Fruit fly (Drosophila melanogaster) whole organism, embryonic: Measurements from ENCODE around the gene yellow-b.

Source experiments
- ATbp ChIP-seq: fragments of 200-800 bp; sonication (Bioruptor generic); optimal IDR thresholded peaks from 2 replicates; lab custom pipeline; 2017; ENCODE audit warnings: missing biosample characterization, mild to moderate bottlenecking, missing genetic modification characterization, missing genetic modification reagents
- Bteb2 ChIP-seq: fragments of 200-800 bp; sonication (Bioruptor generic); optimal IDR thresholded peaks from 2 replicates; lab custom pipeline; 2016; ENCODE audit warnings: missing biosample characterization, missing genetic modification characterization
- CG10321 ChIP-seq: fragments of 200-800 bp; sonication (Bioruptor generic); IDR thresholded peaks from 2 replicates; pipeline ENCODE4 v1.3.6; 2022; ENCODE audit warnings: missing biosample characterization, missing genetic modification characterization
- CG10543 ChIP-seq: fragments of 200-800 bp; sonication (Bioruptor generic); optimal IDR thresholded peaks from 3 replicates; lab custom pipeline; 2017; ENCODE audit warnings: missing biosample characterization, mild to moderate bottlenecking, missing genetic modification characterization, moderate library complexity
- CG12155 ChIP-seq: fragments of 200-800 bp; sonication (Bioruptor generic); optimal IDR thresholded peaks from 3 replicates; lab custom pipeline; 2016; ENCODE audit warnings: missing biosample characterization, missing genetic modification characterization
- CG12769 ChIP-seq: fragments of 200-800 bp; sonication (Bioruptor generic); optimal IDR thresholded peaks from 2 replicates; lab custom pipeline; 2019; ENCODE audit warnings: missing biosample characterization, mild to moderate bottlenecking, missing genetic modification characterization, moderate library complexity
- CG13424 ChIP-seq: fragments of 200-800 bp; sonication (Bioruptor generic); optimal IDR thresholded peaks from 2 replicates; lab custom pipeline; 2019; ENCODE audit warnings: missing biosample characterization, mild to moderate bottlenecking, missing genetic modification characterization, moderate library complexity
- CG1792 ChIP-seq: fragments of 200-800 bp; sonication (Bioruptor generic); optimal IDR thresholded peaks from 2 replicates; lab custom pipeline; 2016; ENCODE audit warnings: missing biosample characterization, missing genetic modification characterization
- CG2116 ChIP-seq: fragments of 200-800 bp; sonication (Bioruptor generic); optimal IDR thresholded peaks from 3 replicates; lab custom pipeline; 2018; ENCODE audit warnings: missing biosample characterization, mild to moderate bottlenecking, missing genetic modification characterization
- CG2889 ChIP-seq: fragments of 200-800 bp; sonication (Bioruptor generic); IDR thresholded peaks from 3 replicates; pipeline ENCODE4 v1.3.6; 2022; ENCODE audit warnings: missing biosample characterization, missing genetic modification characterization
- CG30431 ChIP-seq: fragments of 200-800 bp; sonication (Bioruptor generic); optimal IDR thresholded peaks from 2 replicates; lab custom pipeline; 2017; ENCODE audit warnings: missing biosample characterization, missing genetic modification characterization
- CG31224 ChIP-seq: fragments of 200-800 bp; sonication (Bioruptor generic); IDR thresholded peaks from 2 replicates; pipeline ENCODE4 v1.3.6; 2022; ENCODE audit warnings: missing biosample characterization, missing genetic modification characterization
- CG3281 ChIP-seq: fragments of 200-800 bp; sonication (Bioruptor generic); optimal IDR thresholded peaks from 3 replicates; lab custom pipeline; 2017; ENCODE audit warnings: missing biosample characterization, mild to moderate bottlenecking, missing genetic modification characterization
- CG4854 ChIP-seq: fragments of 200-800 bp; sonication (Bioruptor generic); optimal IDR thresholded peaks from 2 replicates; lab custom pipeline; 2016; ENCODE audit warnings: missing biosample characterization, missing genetic modification characterization, inconsistent platforms
- CG5245 ChIP-seq: fragments of 200-800 bp; sonication (Bioruptor generic); optimal IDR thresholded peaks from 3 replicates; lab custom pipeline; 2016; ENCODE audit warnings: missing biosample characterization, missing genetic modification characterization
- CG6683 ChIP-seq: fragments of 200-800 bp; sonication (Bioruptor generic); optimal IDR thresholded peaks from 2 replicates; lab custom pipeline; 2017; ENCODE audit warnings: missing biosample characterization, mild to moderate bottlenecking, missing genetic modification characterization, missing genetic modification reagents
- CG6791 ChIP-seq: fragments of 200-800 bp; sonication (Bioruptor generic); IDR thresholded peaks from 3 replicates; pipeline ENCODE4 v1.3.6; 2022; ENCODE audit warnings: missing biosample characterization, missing genetic modification characterization; ENCODE audit not compliant: partially characterized antibody
- CG7786 ChIP-seq: fragments of 200-800 bp; sonication (Bioruptor generic); optimal IDR thresholded peaks from 2 replicates; lab custom pipeline; 2016; ENCODE audit warnings: missing biosample characterization, missing genetic modification characterization
- D19A ChIP-seq: fragments of 200-800 bp; optimal IDR thresholded peaks from 3 replicates; lab custom pipeline; 2019; ENCODE audit warnings: missing biosample characterization, mild to moderate bottlenecking, missing genetic modification characterization, moderate library complexity
- Dad ChIP-seq: fragments of 200-800 bp; sonication (Bioruptor generic); optimal IDR thresholded peaks from 3 replicates; lab custom pipeline; 2016; ENCODE audit warnings: missing biosample characterization, missing genetic modification characterization
- Deaf1 ChIP-seq: fragments of 200-800 bp; optimal IDR thresholded peaks from 3 replicates; lab custom pipeline; 2019; ENCODE audit warnings: missing biosample characterization, mild to moderate bottlenecking, missing genetic modification characterization, moderate library complexity
- Ets65A ChIP-seq: fragments of 200-800 bp; sonication (Bioruptor generic); peaks from one replicate; lab custom pipeline; 2016; ENCODE audit warnings: missing biosample characterization, missing genetic modification characterization
- Fer3 ChIP-seq: fragments of 200-800 bp; sonication (Bioruptor generic); optimal IDR thresholded peaks from 2 replicates; lab custom pipeline; 2018; ENCODE audit warnings: missing biosample characterization, mild to moderate bottlenecking, missing genetic modification characterization, moderate library complexity
- HLH54F ChIP-seq: fragments of 200-800 bp; sonication (Bioruptor generic); optimal IDR thresholded peaks from 3 replicates; lab custom pipeline; 2016; ENCODE audit warnings: missing biosample characterization, missing genetic modification characterization
- Lim3 ChIP-seq: fragments of 200-800 bp; sonication (Bioruptor generic); IDR thresholded peaks from 2 replicates; pipeline ENCODE4 v1.3.6; 2022; ENCODE audit warnings: missing biosample characterization, missing genetic modification characterization
- Med ChIP-seq: fragments of 200-800 bp; sonication (Bioruptor generic); peaks from one replicate; lab custom pipeline; 2016; ENCODE audit warnings: missing biosample characterization, missing genetic modification characterization, mild to moderate bottlenecking, inconsistent platforms, moderate library complexity
- Mrtf ChIP-seq: fragments of 200-800 bp; sonication (Bioruptor generic); IDR thresholded peaks from 3 replicates; pipeline ENCODE4 v1.3.6; 2022; ENCODE audit warnings: missing biosample characterization, missing genetic modification characterization
- Nf-YB ChIP-seq: fragments of 200-800 bp; sonication (Bioruptor generic); optimal IDR thresholded peaks from 3 replicates; lab custom pipeline; 2019; ENCODE audit warnings: missing biosample characterization, mild to moderate bottlenecking, missing genetic modification characterization, moderate library complexity
- Pdp1 ChIP-seq, 2 experiments: fragments of 200-800 bp; sonication (Bioruptor generic); optimal IDR thresholded peaks; 3 replicates each; lab custom pipeline; 2016; ENCODE audit warnings: missing biosample characterization in 2 of 2, missing genetic modification characterization in 2 of 2, mild to moderate bottlenecking in 1 of 2, moderate library complexity in 1 of 2
- Sox100B ChIP-seq: fragments of 200-800 bp; sonication (Bioruptor generic); optimal IDR thresholded peaks from 3 replicates; lab custom pipeline; 2018; ENCODE audit warnings: missing biosample characterization, mild to moderate bottlenecking, missing genetic modification characterization
- Sry-β ChIP-seq: fragments of 200-800 bp; sonication (Bioruptor generic); optimal IDR thresholded peaks from 2 replicates; lab custom pipeline; 2018; ENCODE audit warnings: missing biosample characterization, mild to moderate bottlenecking, missing genetic modification characterization, moderate library complexity
- TFAM ChIP-seq: fragments of 200-800 bp; sonication (Bioruptor generic); optimal IDR thresholded peaks from 2 replicates; lab custom pipeline; 2017; ENCODE audit warnings: missing biosample characterization, missing genetic modification characterization, inconsistent platforms
- Trl ChIP-seq, 3 experiments: fragments of >200 bp in 2 of 3; fragments of 200-800 bp in 1 of 3; sonication (Bioruptor generic) in 1 of 3; optimal IDR thresholded peaks; 2 replicates in 1 of 3; 3 replicates in 2 of 3; lab custom pipeline; 2016 to 2017; ENCODE audit warnings: missing biosample characterization in 1 of 3, missing genetic modification characterization in 1 of 3
- ab ChIP-seq: fragments of 200-800 bp; sonication (Bioruptor generic); optimal IDR thresholded peaks from 2 replicates; lab custom pipeline; 2016; ENCODE audit warnings: missing biosample characterization, missing genetic modification characterization
- ato ChIP-seq: fragments of 200-800 bp; sonication (Bioruptor generic); IDR thresholded peaks from 2 replicates; pipeline ENCODE4 v1.3.6; 2022; ENCODE audit warnings: missing biosample characterization, missing genetic modification characterization; ENCODE audit not compliant: partially characterized antibody
- bigmax ChIP-seq: fragments of 200-800 bp; sonication (Bioruptor generic); optimal IDR thresholded peaks from 2 replicates; lab custom pipeline; 2018; ENCODE audit warnings: missing biosample characterization, mild to moderate bottlenecking, missing genetic modification characterization
- cg ChIP-seq: fragments of 200-800 bp; sonication (Bioruptor generic); optimal IDR thresholded peaks from 3 replicates; lab custom pipeline; 2019; ENCODE audit warnings: missing biosample characterization, mild to moderate bottlenecking, missing genetic modification characterization, moderate library complexity
- fru ChIP-seq: fragments of >200 bp; optimal IDR thresholded peaks from 2 replicates; lab custom pipeline; 2017
- gsb ChIP-seq: fragments of 200-800 bp; sonication (Bioruptor generic); IDR thresholded peaks from 2 replicates; pipeline ENCODE4 v1.3.6; 2022; ENCODE audit warnings: missing biosample characterization, missing genetic modification characterization
- ham ChIP-seq: fragments of 200-800 bp; sonication (Bioruptor generic); IDR thresholded peaks from 2 replicates; pipeline ENCODE4 v1.3.6; 2022; ENCODE audit warnings: missing biosample characterization, missing genetic modification characterization
- knrl ChIP-seq: fragments of 200-800 bp; sonication (Bioruptor generic); IDR thresholded peaks from 3 replicates; pipeline ENCODE4 v1.3.6; 2022; ENCODE audit warnings: missing biosample characterization, missing genetic modification characterization; ENCODE audit not compliant: partially characterized antibody
- lab ChIP-seq: fragments of 200-800 bp; sonication (Bioruptor generic); optimal IDR thresholded peaks from 3 replicates; lab custom pipeline; 2017; ENCODE audit warnings: missing biosample characterization, missing genetic modification characterization, mild to moderate bottlenecking, moderate library complexity, missing genetic modification reagents
- p53 ChIP-seq: fragments of 200-800 bp; sonication (Bioruptor generic); optimal IDR thresholded peaks from 2 replicates; lab custom pipeline; 2016; ENCODE audit warnings: missing biosample characterization, missing genetic modification characterization
- sd ChIP-seq: fragments of 200-800 bp; sonication (Bioruptor generic); optimal IDR thresholded peaks from 3 replicates; lab custom pipeline; 2018; ENCODE audit warnings: missing biosample characterization, mild to moderate bottlenecking, missing genetic modification characterization, moderate library complexity
- slbo ChIP-seq: fragments of 200-800 bp; sonication (Bioruptor generic); IDR thresholded peaks from 2 replicates; pipeline ENCODE4 v1.3.6; 2022; ENCODE audit warnings: missing biosample characterization, missing genetic modification characterization
- so ChIP-seq: fragments of 200-800 bp; sonication (Bioruptor generic); IDR thresholded peaks from 3 replicates; pipeline ENCODE4 v1.3.6; 2022; ENCODE audit warnings: missing biosample characterization, missing genetic modification characterization
- sr ChIP-seq: fragments of 200-800 bp; sonication (Bioruptor generic); IDR thresholded peaks from 3 replicates; pipeline ENCODE4 v1.3.6; 2022; ENCODE audit warnings: missing biosample characterization, missing genetic modification characterization
- tap ChIP-seq: fragments of 200-800 bp; optimal IDR thresholded peaks from 3 replicates; lab custom pipeline; 2019; ENCODE audit warnings: missing biosample characterization, mild to moderate bottlenecking, missing genetic modification characterization, moderate library complexity
- trem ChIP-seq: fragments of 200-800 bp; optimal IDR thresholded peaks from 3 replicates; lab custom pipeline; 2019; ENCODE audit warnings: missing biosample characterization, mild to moderate bottlenecking, missing genetic modification characterization, moderate library complexity
- twi ChIP-seq: fragments of 200-800 bp; optimal IDR thresholded peaks from 2 replicates; lab custom pipeline; 2019; ENCODE audit warnings: missing biosample characterization, mild to moderate bottlenecking, missing genetic modification characterization, moderate library complexity

Gene yellow-b

DNA sequence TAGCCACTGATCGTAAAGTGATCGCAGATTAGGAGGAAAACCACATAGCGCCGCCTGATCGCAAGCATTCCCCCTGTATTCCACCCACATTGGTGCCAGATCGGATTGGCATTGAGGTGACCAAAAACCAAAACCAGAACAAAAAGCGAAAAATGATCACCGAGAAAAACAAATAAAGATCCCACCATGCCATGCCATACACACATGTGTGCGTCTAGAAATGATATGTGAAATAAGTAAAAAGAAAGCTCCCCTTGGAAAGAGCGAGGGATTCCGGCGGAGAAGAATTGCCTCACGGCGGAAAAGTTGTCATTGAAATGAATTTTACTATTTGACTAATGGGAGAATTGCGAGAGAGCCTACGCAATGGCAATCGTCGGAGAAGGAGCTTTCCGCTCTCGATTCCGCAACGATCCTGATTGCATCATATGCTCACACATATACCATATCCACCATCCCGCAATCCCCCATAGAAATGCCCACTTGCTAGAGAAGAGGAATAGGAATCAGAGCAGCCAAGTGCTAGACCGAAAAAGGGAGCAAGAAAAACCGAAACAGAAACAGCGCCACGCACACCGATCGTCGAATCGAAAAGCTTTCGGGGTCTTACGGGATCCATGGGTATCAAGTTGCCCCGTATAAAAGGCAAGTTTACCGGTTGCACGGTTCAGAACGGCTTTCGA is 12.1 kb downstream of the yellow-b start, which contains the start of gene Mhc:
Gene Mhc (plus strand): TSS at position 497 of the 683 bp plus-strand sequence.
- peak; percentile 55 for TF ChIP-seq twi (tag; lab: Kevin White, UChicago)
- TF ChIP-seq trem (tag; lab: Kevin White, UChicago) = peak; percentile 20
- TF ChIP-seq Mrtf (GFP tag; lab: Robert Waterston, UW) = 0 out of 3 replicates have a peak, but pooled peaks have one; percentile 13
- peak; percentile 17 to 58 for TF ChIP-seq Trl (optimal IDR thresholded peaks at IDR 0.05; lab: Kevin White, UChicago)
- no peak for TF ChIP-seq Trl (GFP tag; optimal IDR thresholded peaks at IDR 0.05; lab: Kevin White, UChicago)
- peak; percentile 10 for TF ChIP-seq Deaf1 (tag; lab: Kevin White, UChicago)
- TF ChIP-seq Med (GFP tag; lab: Kevin White, UChicago) = peak; percentile 69
- peak; percentile 19; the same call in 1 of the 2 replicates for TF ChIP-seq slbo (GFP tag; lab: Robert Waterston, UW)
- TF ChIP-seq Nf-YB (GFP tag; lab: Kevin White, UChicago) = no peak
- peak; percentile 17 for TF ChIP-seq CG10543 (GFP tag; lab: Kevin White, UChicago)
- TF ChIP-seq CG2116 = no peak
- peak; percentile 71 for TF ChIP-seq sd (tag; lab: Kevin White, UChicago)
- no peak for TF ChIP-seq Sry-β
- no peak for TF ChIP-seq ato
- TF ChIP-seq cg (GFP tag; lab: Kevin White, UChicago) = peak; percentile 15
- 0 out of 2 replicates have a peak, but pooled peaks have one; percentile 10 for TF ChIP-seq gsb (GFP tag; lab: Robert Waterston, UW)
- 0 out of 3 replicates have a peak, but pooled peaks have one; percentile 60 for TF ChIP-seq sr
- TF ChIP-seq CG13424 (tag; lab: Kevin White, UChicago) = no peak
- peak in 1 of 2 experiments; percentile 94 for TF ChIP-seq Pdp1 (GFP tag; optimal IDR thresholded peaks at IDR 0.05; lab: Kevin White, UChicago)
- TF ChIP-seq CG12769 = peak; percentile 86
- peak; percentile 89 for TF ChIP-seq Ets65A (GFP tag; lab: Kevin White, UChicago)
- TF ChIP-seq so = peak; percentile 60; the same call in 2 of the 3 replicates
- no peak for TF ChIP-seq CG1792 (GFP tag; lab: Kevin White, UChicago)

DNA sequence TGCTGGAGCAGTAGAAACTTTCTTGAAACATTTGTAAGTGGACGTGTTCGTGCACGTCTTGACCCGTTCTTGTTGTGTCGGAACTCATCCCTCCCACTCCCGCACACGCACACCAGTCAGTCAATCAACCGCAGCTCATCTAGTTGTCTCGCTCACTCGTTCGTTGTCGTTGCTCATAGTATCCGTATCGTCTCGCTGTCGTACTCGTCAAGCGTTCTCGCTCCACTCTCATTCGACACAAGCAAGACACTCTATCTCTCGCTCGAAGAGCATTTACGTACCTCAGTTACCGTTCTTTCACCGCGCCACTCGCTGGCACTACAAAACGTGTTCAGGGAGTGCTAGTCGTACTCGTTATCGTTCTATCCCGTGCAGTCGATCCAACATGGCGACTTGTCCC is 33.4 kb downstream of the yellow-b start:
- TF ChIP-seq CG5245 (GFP tag; lab: Kevin White, UChicago) (no peak), CG2889 (GFP tag; lab: Robert Waterston, UW) (no peak), CG6791 (GFP tag; lab: Robert Waterston, UW) (no peak), CG12155 (GFP tag; lab: Kevin White, UChicago) (peak; percentile 90), tap (tag; lab: Kevin White, UChicago) (no peak), Dad (GFP tag; lab: Kevin White, UChicago) (no peak), p53 (peak; percentile 98), D19A (tag; lab: Kevin White, UChicago) (no peak), CG31224 (GFP tag; lab: Robert Waterston, UW) (no peak), ham (no peak), TFAM (GFP tag; lab: Kevin White, UChicago) (no peak), ab (no peak), Sox100B (GFP tag; lab: Kevin White, UChicago) (no peak), CG4854 (no peak), CG10321 (peak; percentile 77), knrl (GFP tag; lab: Robert Waterston, UW) (0 out of 3 replicates have a peak, but pooled peaks have one; percentile 19), CG6683 (GFP tag; lab: Kevin White, UChicago) (no peak), CG3281 (GFP tag; lab: Kevin White, UChicago) (no peak), HLH54F (GFP tag; lab: Kevin White, UChicago) (no peak), Lim3 (GFP tag; lab: Robert Waterston, UW) (no peak), CG7786 (no peak), CG30431 (GFP tag; lab: Kevin White, UChicago) (no peak), Bteb2 (GFP tag; lab: Kevin White, UChicago) (no peak), bigmax (GFP tag; lab: Kevin White, UChicago) (no peak), Fer3 (tag; lab: Kevin White, UChicago) (no peak), lab (GFP tag; lab: Kevin White, UChicago) (no peak), ATbp (GFP tag; lab: Kevin White, UChicago) (no peak), fru (lab: Kevin White, UChicago) (peak; percentile 52)
